Fruit fly (Drosophila melanogaster): ENCODE data around the gene CG33630.
A peak's percentile ranks its signal among the peaks of the same experiment; 100 is the strongest.

The CG33630 gene

dm6 chr3R:10111815-10112185 is 49.4 kb downstream of the CG33630 start (continued):
- no peak for TF ChIP-seq nerfin-1 (tag; optimal IDR thresholded peaks at IDR 0.05)
- TF ChIP-seq CG17361 (GFP tag; IDR thresholded peaks at IDR 0.05) = peak; percentile 53; the same call in 2 of the 3 replicates
- TF ChIP-seq Dbx (GFP tag; IDR thresholded peaks at IDR 0.05) = 0 out of 3 replicates have a peak, but pooled peaks have one; percentile 13
- TF ChIP-seq CG16813 (GFP tag; IDR thresholded peaks at IDR 0.05; ENCODE audit: partially characterized antibody) = no peak
- TF ChIP-seq CG31441 (GFP tag; IDR thresholded peaks at IDR 0.05) = peak; percentile 45
- TF ChIP-seq CG12659 (GFP tag; optimal IDR thresholded peaks at IDR 0.05) = peak; percentile 18
- TF ChIP-seq CG12236 (GFP tag; optimal IDR thresholded peaks at IDR 0.05) = no peak
- peak; percentile 4 for TF ChIP-seq CG3281 (GFP tag; optimal IDR thresholded peaks at IDR 0.05)
- TF ChIP-seq phol (tag; optimal IDR thresholded peaks at IDR 0.05) = peak; percentile 42

dm6 chr3R:10112195-10112594 is 49.8 kb downstream of the CG33630 start, which contains the start of gene CAH7:
CAH7 (plus strand) TSS chr3R:10112237.
- TF ChIP-seq Dad (GFP tag; optimal IDR thresholded peaks at IDR 0.05) = no peak
- 0 out of 4 replicates have a peak, but pooled peaks have one; percentile 59 for TF ChIP-seq chinmo (GFP tag; IDR thresholded peaks at IDR 0.05; ENCODE audit: partially characterized antibody)
- no peak for TF ChIP-seq Ravus (GFP tag; IDR thresholded peaks at IDR 0.05)
- no peak for TF ChIP-seq CG12769 (tag; optimal IDR thresholded peaks at IDR 0.05)
- TF ChIP-seq CG6654 (GFP tag; optimal IDR thresholded peaks at IDR 0.05) = no peak
- no peak for TF ChIP-seq Lpt (GFP tag; optimal IDR thresholded peaks at IDR 0.05)
- no peak for TF ChIP-seq CG9727 (GFP tag; optimal IDR thresholded peaks at IDR 0.05)
- no peak for TF ChIP-seq CG7745 (tag; optimal IDR thresholded peaks at IDR 0.05)
- no peak for TF ChIP-seq CG2199 (GFP tag; IDR thresholded peaks at IDR 0.05)
- TF ChIP-seq CG5953 (GFP tag; IDR thresholded peaks at IDR 0.05) = no peak
- TF ChIP-seq cg (GFP tag; optimal IDR thresholded peaks at IDR 0.05) = peak; percentile 82
- TF ChIP-seq Fer1 (GFP tag; optimal IDR thresholded peaks at IDR 0.05) = no peak
- peak; percentile 13 for TF ChIP-seq Med (GFP tag)
- TF ChIP-seq CG11093 (GFP tag; IDR thresholded peaks at IDR 0.05) = 0 out of 3 replicates have a peak, but pooled peaks have one; percentile 2
- TF ChIP-seq CG2712 (tag; optimal IDR thresholded peaks at IDR 0.05) = no peak
- TF ChIP-seq Hmr (GFP tag; optimal IDR thresholded peaks at IDR 0.05) = no peak
- TF ChIP-seq prd (optimal IDR thresholded peaks at IDR 0.05) = no peak
- TF ChIP-seq prd (GFP tag; IDR thresholded peaks at IDR 0.05) = no peak
- no peak for TF ChIP-seq CG17612 (GFP tag; IDR thresholded peaks at IDR 0.05)
- TF ChIP-seq Nf-YA (GFP tag; IDR thresholded peaks at IDR 0.05) = no peak
- no peak for TF ChIP-seq CG11696 (GFP tag; IDR thresholded peaks at IDR 0.05)
- no peak for TF ChIP-seq CG32532 (GFP tag; IDR thresholded peaks at IDR 0.05)
- no peak for TF ChIP-seq CG10267 (tag; optimal IDR thresholded peaks at IDR 0.05)
- no peak for TF ChIP-seq CG8924 (tag; optimal IDR thresholded peaks at IDR 0.05)
- TF ChIP-seq CG7556 (GFP tag; optimal IDR thresholded peaks at IDR 0.05) = no peak
- TF ChIP-seq Bdp1 (GFP tag; optimal IDR thresholded peaks at IDR 0.05) = no peak
- TF ChIP-seq Bteb2 (GFP tag; optimal IDR thresholded peaks at IDR 0.05) = no peak
- no peak for TF ChIP-seq CG12299 (tag; optimal IDR thresholded peaks at IDR 0.05)
- TF ChIP-seq CG7786 (GFP tag; optimal IDR thresholded peaks at IDR 0.05) = no peak
- no peak for TF ChIP-seq CG6854 (GFP tag; optimal IDR thresholded peaks at IDR 0.05)
- no peak for TF ChIP-seq ken (GFP tag; IDR thresholded peaks at IDR 0.05)
- peak; percentile 42 for TF ChIP-seq cad (GFP tag; optimal IDR thresholded peaks at IDR 0.05)
- no peak for TF ChIP-seq CG11695 (GFP tag; IDR thresholded peaks at IDR 0.05)
- TF ChIP-seq CG15479 (GFP tag; optimal IDR thresholded peaks at IDR 0.05) = peak; percentile 82
- no peak for TF ChIP-seq sna (GFP tag; IDR thresholded peaks at IDR 0.05; ENCODE audit: partially characterized antibody)
- no peak for TF ChIP-seq slp2 (GFP tag; optimal IDR thresholded peaks at IDR 0.05)
- TF ChIP-seq CG5180 (GFP tag; optimal IDR thresholded peaks at IDR 0.05) = no peak
- TF ChIP-seq pita (GFP tag; optimal IDR thresholded peaks at IDR 0.05) = no peak
- no peak for TF ChIP-seq GATAe (GFP tag; conservative IDR thresholded peaks at IDR 0.05)
- no peak for TF ChIP-seq H15 (GFP tag; IDR thresholded peaks at IDR 0.05)
- no peak for TF ChIP-seq CG17186 (GFP tag; optimal IDR thresholded peaks at IDR 0.05)
- no peak for TF ChIP-seq da (GFP tag; optimal IDR thresholded peaks at IDR 0.05)
- no peak for TF ChIP-seq nerfin-1 (tag; optimal IDR thresholded peaks at IDR 0.05)

Measured in whole organism, embryonic.